Fruit fly (Drosophila melanogaster) whole organism, prepupa: ENCODE measurements around the gene CG32081.

ENCODE experiments used
- Blimp-1 ChIP-seq: fragments of 200-800 bp; sonication (Bioruptor generic); optimal IDR thresholded peaks from 3 replicates; lab custom pipeline; 2017; ENCODE audit warnings: missing biosample characterization, missing genetic modification characterization, mild to moderate bottlenecking, moderate library complexity, missing genetic modification reagents
- CG10669 ChIP-seq: fragments of 200-800 bp; sonication (Bioruptor generic); optimal IDR thresholded peaks from 3 replicates; lab custom pipeline; 2018; ENCODE audit warnings: missing biosample characterization, mild to moderate bottlenecking, missing genetic modification characterization, moderate library complexity
- CG11294 ChIP-seq: fragments of 200-800 bp; sonication (Bioruptor generic); IDR thresholded peaks from 2 replicates; pipeline ENCODE4 v1.3.6; 2022; ENCODE audit warnings: missing biosample characterization, missing genetic modification characterization
- CG11762 ChIP-seq: fragments of 200-800 bp; sonication (Bioruptor generic); optimal IDR thresholded peaks from 3 replicates; lab custom pipeline; 2016; ENCODE audit warnings: missing biosample characterization, missing genetic modification characterization; ENCODE audit not compliant: insufficient read depth
- CG11902 ChIP-seq: fragments of 200-800 bp; sonication (Bioruptor generic); optimal IDR thresholded peaks from 3 replicates; lab custom pipeline; 2016; ENCODE audit warnings: missing biosample characterization, missing genetic modification characterization
- CG15336 ChIP-seq: fragments of 200-800 bp; sonication (Bioruptor generic); IDR thresholded peaks from 2 replicates; pipeline ENCODE4 v1.3.6; 2022; ENCODE audit warnings: missing biosample characterization, missing genetic modification characterization
- CG3032 ChIP-seq: fragments of 200-800 bp; optimal IDR thresholded peaks from 2 replicates; lab custom pipeline; 2019; ENCODE audit warnings: missing biosample characterization, mild to moderate bottlenecking, missing genetic modification characterization, moderate library complexity
- CG31627 ChIP-seq: fragments of 200-800 bp; sonication (Bioruptor generic); optimal IDR thresholded peaks from 3 replicates; lab custom pipeline; 2016; ENCODE audit warnings: missing biosample characterization, missing genetic modification characterization
- CG32006 ChIP-seq: fragments of 200-800 bp; sonication (Bioruptor generic); optimal IDR thresholded peaks from 3 replicates; lab custom pipeline; 2017; ENCODE audit warnings: missing biosample characterization, mild to moderate bottlenecking, missing genetic modification characterization
- CG34406 ChIP-seq: fragments of 200-800 bp; sonication (Bioruptor generic); optimal IDR thresholded peaks from 3 replicates; lab custom pipeline; 2016; ENCODE audit warnings: missing biosample characterization, missing genetic modification characterization
- CG3919 ChIP-seq: fragments of 200-800 bp; sonication (Bioruptor generic); optimal IDR thresholded peaks from 3 replicates; lab custom pipeline; 2016; ENCODE audit warnings: missing biosample characterization, missing genetic modification characterization
- CG4318 ChIP-seq: fragments of 200-800 bp; sonication (Bioruptor generic); optimal IDR thresholded peaks from 3 replicates; lab custom pipeline; 2017; ENCODE audit warnings: missing biosample characterization, mild to moderate bottlenecking, missing genetic modification characterization
- CG6163 ChIP-seq: fragments of 200-800 bp; sonication (Bioruptor generic); IDR thresholded peaks from 3 replicates; pipeline ENCODE4 v1.3.6; 2022; ENCODE audit warnings: missing biosample characterization, missing genetic modification characterization
- CG6276 ChIP-seq: fragments of 200-800 bp; sonication (Bioruptor generic); optimal IDR thresholded peaks from 2 replicates; lab custom pipeline; 2017; ENCODE audit warnings: missing biosample characterization, mild to moderate bottlenecking, missing genetic modification characterization
- CG6792 ChIP-seq: fragments of 200-800 bp; sonication (Bioruptor generic); optimal IDR thresholded peaks from 3 replicates; lab custom pipeline; 2016; ENCODE audit warnings: missing biosample characterization, missing genetic modification characterization
- CG6808 ChIP-seq: fragments of 200-800 bp; sonication (Bioruptor generic); optimal IDR thresholded peaks from 3 replicates; lab custom pipeline; 2017; ENCODE audit warnings: missing biosample characterization, missing genetic modification characterization, mild to moderate bottlenecking, moderate library complexity, missing genetic modification reagents
- CG6854 ChIP-seq: fragments of 200-800 bp; sonication (Bioruptor generic); optimal IDR thresholded peaks from 2 replicates; lab custom pipeline; 2017; ENCODE audit warnings: missing biosample characterization, mild to moderate bottlenecking, missing genetic modification characterization
- CG7368 ChIP-seq: fragments of 200-800 bp; sonication (Bioruptor generic); optimal IDR thresholded peaks from 3 replicates; lab custom pipeline; 2016; ENCODE audit warnings: missing biosample characterization, missing genetic modification characterization
- CG8319 ChIP-seq: fragments of 200-800 bp; sonication (Bioruptor generic); optimal IDR thresholded peaks from 3 replicates; lab custom pipeline; 2016; ENCODE audit warnings: missing biosample characterization, missing genetic modification characterization
- CG8632 ChIP-seq: fragments of 200-800 bp; sonication (Bioruptor generic); optimal IDR thresholded peaks from 3 replicates; lab custom pipeline; 2016; ENCODE audit warnings: missing biosample characterization, missing genetic modification characterization
- Eip78C ChIP-seq: fragments of 200-800 bp; sonication (Bioruptor generic); peaks from one replicate; lab custom pipeline; 2016; ENCODE audit warnings: missing biosample characterization, missing genetic modification characterization
- Eip93F ChIP-seq: fragments of 200-800 bp; sonication (Bioruptor generic); optimal IDR thresholded peaks from 2 replicates; lab custom pipeline; 2016; ENCODE audit warnings: missing biosample characterization, mild to moderate bottlenecking, missing genetic modification characterization
- Ets21C ChIP-seq: fragments of 200-800 bp; sonication (Bioruptor generic); optimal IDR thresholded peaks from 3 replicates; lab custom pipeline; 2016; ENCODE audit warnings: missing biosample characterization, missing genetic modification characterization
- Ets96B ChIP-seq: fragments of 200-800 bp; optimal IDR thresholded peaks from 2 replicates; lab custom pipeline; 2019; ENCODE audit warnings: missing biosample characterization, mild to moderate bottlenecking, missing genetic modification characterization, moderate library complexity
- Gug ChIP-seq: fragments of 200-800 bp; sonication (Bioruptor generic); IDR thresholded peaks from 2 replicates; pipeline ENCODE4 v1.3.6; 2022; ENCODE audit warnings: missing biosample characterization, missing genetic modification characterization
- Hr38 ChIP-seq: sonication (Bioruptor generic); optimal IDR thresholded peaks from 2 replicates; lab custom pipeline; 2016; ENCODE audit warnings: missing biosample characterization, missing genetic modification characterization
- Hr39 ChIP-seq: fragments of 200-800 bp; sonication (Bioruptor generic); optimal IDR thresholded peaks from 2 replicates; lab custom pipeline; 2016; ENCODE audit warnings: missing biosample characterization, missing genetic modification characterization
- Hr4 ChIP-seq: fragments of 200-800 bp; sonication (Bioruptor generic); optimal IDR thresholded peaks from 3 replicates; lab custom pipeline; 2016; ENCODE audit warnings: missing biosample characterization, missing genetic modification characterization
- OdsH ChIP-seq: fragments of 200-800 bp; sonication (Bioruptor generic); optimal IDR thresholded peaks from 3 replicates; lab custom pipeline; 2016; ENCODE audit warnings: missing biosample characterization, missing genetic modification characterization
- Smox ChIP-seq: fragments of 200-800 bp; sonication (Bioruptor generic); optimal IDR thresholded peaks from 3 replicates; lab custom pipeline; 2016; ENCODE audit warnings: missing biosample characterization, missing genetic modification characterization
- Sox15 ChIP-seq: fragments of 200-800 bp; sonication (Bioruptor generic); optimal IDR thresholded peaks from 3 replicates; lab custom pipeline; 2016; ENCODE audit warnings: missing biosample characterization, missing genetic modification characterization
- achi ChIP-seq: fragments of 200-800 bp; sonication (Bioruptor generic); optimal IDR thresholded peaks from 3 replicates; lab custom pipeline; 2016; ENCODE audit warnings: missing biosample characterization, missing genetic modification characterization
- acj6 ChIP-seq: fragments of 200-800 bp; sonication (Bioruptor generic); optimal IDR thresholded peaks from 3 replicates; lab custom pipeline; 2016; ENCODE audit warnings: missing biosample characterization, missing genetic modification characterization
- cyc ChIP-seq: fragments of 200-800 bp; sonication (Bioruptor generic); optimal IDR thresholded peaks from 3 replicates; lab custom pipeline; 2016; ENCODE audit warnings: missing biosample characterization, missing genetic modification characterization
- dac ChIP-seq: fragments of 200-800 bp; sonication (Bioruptor generic); optimal IDR thresholded peaks from 2 replicates; lab custom pipeline; 2017; ENCODE audit warnings: missing biosample characterization, mild to moderate bottlenecking, missing genetic modification characterization
- dsx ChIP-seq: fragments of 200-800 bp; optimal IDR thresholded peaks from 3 replicates; lab custom pipeline; 2019; ENCODE audit warnings: missing biosample characterization, mild to moderate bottlenecking, missing genetic modification characterization, moderate library complexity; ENCODE audit not compliant: poor library complexity, severe bottlenecking
- eg ChIP-seq: fragments of 200-800 bp; sonication (Bioruptor generic); IDR thresholded peaks from 3 replicates; pipeline ENCODE4 v1.3.6; 2022; ENCODE audit warnings: missing biosample characterization, missing genetic modification characterization
- esn ChIP-seq: fragments of 200-800 bp; sonication (Bioruptor generic); optimal IDR thresholded peaks from 2 replicates; lab custom pipeline; 2016; ENCODE audit warnings: missing biosample characterization, mild to moderate bottlenecking, missing genetic modification characterization, moderate library complexity
- fd59A ChIP-seq: fragments of 200-800 bp; sonication (Bioruptor generic); optimal IDR thresholded peaks from 2 replicates; lab custom pipeline; 2017; ENCODE audit warnings: missing biosample characterization, mild to moderate bottlenecking, missing genetic modification characterization, missing genetic modification reagents
- fd85E ChIP-seq: fragments of 200-800 bp; sonication (Bioruptor generic); optimal IDR thresholded peaks from 3 replicates; lab custom pipeline; 2016; ENCODE audit warnings: missing biosample characterization, missing genetic modification characterization
- fkh ChIP-seq: fragments of 200-800 bp; sonication (Bioruptor generic); optimal IDR thresholded peaks from 3 replicates; lab custom pipeline; 2017; ENCODE audit warnings: missing biosample characterization, mild to moderate bottlenecking, missing genetic modification characterization, moderate library complexity
- net ChIP-seq: fragments of 200-800 bp; sonication (Bioruptor generic); optimal IDR thresholded peaks from 3 replicates; lab custom pipeline; 2016; ENCODE audit warnings: missing biosample characterization, missing genetic modification characterization
- pdm3 ChIP-seq: fragments of 200-800 bp; sonication (Bioruptor generic); optimal IDR thresholded peaks from 3 replicates; lab custom pipeline; 2016; ENCODE audit warnings: missing biosample characterization, missing genetic modification characterization
- salr ChIP-seq, 2 experiments: fragments of 200-800 bp; sonication (Bioruptor generic); optimal IDR thresholded peaks; 3 replicates each; lab custom pipeline; 2016 to 2018; ENCODE audit warnings: missing biosample characterization in 2 of 2, missing genetic modification characterization in 2 of 2, mild to moderate bottlenecking in 1 of 2
- spab ChIP-seq: fragments of 200-800 bp; sonication (Bioruptor generic); optimal IDR thresholded peaks from 2 replicates; lab custom pipeline; 2017; ENCODE audit warnings: missing biosample characterization, mild to moderate bottlenecking, missing genetic modification characterization, missing genetic modification reagents
- svp ChIP-seq: fragments of 200-800 bp; sonication (Bioruptor generic); peaks from one replicate; lab custom pipeline; 2016; ENCODE audit warnings: missing biosample characterization, missing genetic modification characterization
- topi ChIP-seq: fragments of 200-800 bp; sonication (Bioruptor generic); optimal IDR thresholded peaks from 3 replicates; lab custom pipeline; 2016; ENCODE audit warnings: missing biosample characterization, missing genetic modification characterization

Gene CG32081

dm6 chr3L:11061200-11061599, 33.8 kb downstream of the CG32081 start, which contains the start of the genes CG6321 and Blos2 (continued):
- peak; percentile 74 for TF ChIP-seq CG34406 (GFP tag; lab: Kevin White, UChicago)
- peak; percentile 70 for TF ChIP-seq CG6163
- TF ChIP-seq Sox15 (GFP tag; lab: Kevin White, UChicago): peak; percentile 20
- peak; percentile 83 for TF ChIP-seq dsx (GFP tag; lab: Kevin White, UChicago)
- TF ChIP-seq Ets96B (tag; lab: Kevin White, UChicago): peak; percentile 77
- TF ChIP-seq Smox: peak; percentile 75
- peak; percentile 85 for TF ChIP-seq CG15336 (GFP tag; lab: Robert Waterston, UW)
- peak; percentile 13 for TF ChIP-seq dac
- TF ChIP-seq acj6: peak; percentile 73
- TF ChIP-seq fd85E: no peak
- peak; percentile 78 for TF ChIP-seq pdm3 (GFP tag; lab: Kevin White, UChicago)
- TF ChIP-seq CG3032: peak; percentile 73
- TF ChIP-seq CG4318 (GFP tag; lab: Kevin White, UChicago): peak; percentile 37
- TF ChIP-seq CG31627 (GFP tag; lab: Kevin White, UChicago): peak; percentile 72
- peak; percentile 14 for TF ChIP-seq CG8319 (GFP tag; lab: Kevin White, UChicago)
- TF ChIP-seq CG3919 (GFP tag; lab: Kevin White, UChicago): peak; percentile 75
- peak; percentile 19 for TF ChIP-seq CG6854 (GFP tag; lab: Kevin White, UChicago)
- peak; percentile 44 for TF ChIP-seq fd59A (GFP tag; lab: Kevin White, UChicago)
- peak; percentile 63 for TF ChIP-seq cyc (GFP tag; lab: Kevin White, UChicago)
- TF ChIP-seq fkh (GFP tag; lab: Kevin White, UChicago): peak; percentile 49
- peak; percentile 60 for TF ChIP-seq CG8632 (GFP tag; lab: Kevin White, UChicago)
- peak; percentile 80 for TF ChIP-seq Hr4 (GFP tag; lab: Kevin White, UChicago)
- peak; percentile 85 for TF ChIP-seq esn
- peak; percentile 81 for TF ChIP-seq CG32006 (GFP tag; lab: Kevin White, UChicago)

- TF ChIP-seq net (GFP tag; lab: Kevin White, UChicago) (no peak), dac (no peak), Eip78C (GFP tag; lab: Kevin White, UChicago) (peak; percentile 32), fkh (GFP tag; lab: Kevin White, UChicago) (peak; percentile 5), CG11762 (no peak), spab (no peak), topi (no peak), eg (GFP tag; lab: Robert Waterston, UW) (no peak), Hr39 (GFP tag; lab: Kevin White, UChicago) (no peak)
Observed at dm6 chr3L:11062441-11062840, 35.1 kb downstream of the CG32081 start, which contains the start of gene CG32069. CG32069 (minus strand) TSS chr3L:11062614.

dm6 chr3L:11064689-11065088, 37.3 kb downstream of the CG32081 start, which contains the start of the genes CG32075, CG45101 and SuUR:
CG32075 (minus strand) TSS chr3L:11064941.
CG45101 (plus strand) TSS chr3L:11064991.
SuUR (plus strand) TSS chr3L:11064991.
- TF ChIP-seq CG3919 (GFP tag; lab: Kevin White, UChicago): peak; percentile 76
- no peak for TF ChIP-seq svp (GFP tag; lab: Kevin White, UChicago)
- no peak for TF ChIP-seq Blimp-1 (GFP tag; lab: Kevin White, UChicago)
- TF ChIP-seq CG10669 (GFP tag; lab: Kevin White, UChicago): peak; percentile 75
- peak; percentile 38 for TF ChIP-seq Eip93F (GFP tag; lab: Kevin White, UChicago)
- TF ChIP-seq CG6276 (GFP tag; lab: Kevin White, UChicago): no peak
- TF ChIP-seq dsx (GFP tag; lab: Kevin White, UChicago): peak; percentile 66
- peak; percentile 80 for TF ChIP-seq CG6792 (GFP tag; lab: Kevin White, UChicago)
- TF ChIP-seq eg (GFP tag; lab: Robert Waterston, UW): peak; percentile 88; the same call in 2 of the 3 replicates
- peak; percentile 70 for TF ChIP-seq CG6163
- TF ChIP-seq CG6808: no peak
- TF ChIP-seq pdm3 (GFP tag; lab: Kevin White, UChicago): peak; percentile 90
- TF ChIP-seq OdsH (GFP tag; lab: Kevin White, UChicago): peak; percentile 89
- TF ChIP-seq Hr38: peak; percentile 65
- TF ChIP-seq CG11294 (GFP tag; lab: Robert Waterston, UW): peak; percentile 80; the same call in 1 of the 2 replicates
- TF ChIP-seq Smox: no peak
- TF ChIP-seq Gug (GFP tag; lab: Robert Waterston, UW): peak; percentile 79
- TF ChIP-seq CG7368 (GFP tag; lab: Kevin White, UChicago): peak; percentile 68
- TF ChIP-seq CG11762: peak; percentile 66
- TF ChIP-seq Ets21C (GFP tag; lab: Kevin White, UChicago): peak; percentile 85
- TF ChIP-seq cyc (GFP tag; lab: Kevin White, UChicago): peak; percentile 89
- TF ChIP-seq achi (GFP tag; lab: Kevin White, UChicago): peak; percentile 83
- peak; percentile 39 for TF ChIP-seq fd59A (GFP tag; lab: Kevin White, UChicago)
- TF ChIP-seq Eip78C (GFP tag; lab: Kevin White, UChicago): peak; percentile 92
- peak; percentile 75 for TF ChIP-seq Ets96B (tag; lab: Kevin White, UChicago)
- peak; percentile 43 for TF ChIP-seq fkh (GFP tag; lab: Kevin White, UChicago)
- peak; percentile 43 to 59 for TF ChIP-seq salr (GFP tag; optimal IDR thresholded peaks at IDR 0.05; lab: Kevin White, UChicago)
- peak; percentile 92 for TF ChIP-seq Hr39 (GFP tag; lab: Kevin White, UChicago)
- TF ChIP-seq CG11902: peak; percentile 73
